Worm (Caenorhabditis elegans) whole organism, L1 larva: ENCODE results near the gene bkip-1.
A peak's percentile ranks its signal among the peaks of the same experiment; 100 is the strongest.

Experiments
- C04F5.9 ChIP-seq: sonication (generic microtip); optimal IDR thresholded peaks from 2 replicates; lab custom pipeline; 2016; ENCODE audit warnings: missing genetic modification characterization, missing compliant biosample characterization
- F16B12.6 ChIP-seq: fragments of 150-350 bp; optimal IDR thresholded peaks from 2 replicates; lab custom pipeline; 2014; ENCODE audit warnings: missing biosample characterization, missing genetic modification characterization
- ama-1 ChIP-seq: fragments of 150-350 bp; optimal IDR thresholded peaks from 2 replicates; lab custom pipeline; 2014
- ceh-63 ChIP-seq: fragments of 200-800 bp; sonication (Bioruptor generic); optimal IDR thresholded peaks from 2 replicates; lab custom pipeline; 2018; ENCODE audit warnings: mild to moderate bottlenecking, missing genetic modification characterization, missing compliant biosample characterization
- ceh-8 ChIP-seq: fragments of 200-800 bp; sonication (Bioruptor generic); optimal IDR thresholded peaks from 2 replicates; lab custom pipeline; 2018; ENCODE audit warnings: mild to moderate bottlenecking, missing genetic modification characterization, moderate library complexity, missing compliant biosample characterization
- ceh-82 ChIP-seq, 3 experiments: fragments of 150-350 bp in 1 of 3; sonication (generic microtip) in 2 of 3; optimal IDR thresholded peaks; 2 replicates each; lab custom pipeline; 2014 to 2017; ENCODE audit warnings: missing biosample characterization in 3 of 3, missing genetic modification characterization in 3 of 3
- ceh-88 ChIP-seq: fragments of 200-800 bp; sonication (Bioruptor generic); IDR thresholded peaks from 2 replicates; pipeline ENCODE4 v1.3.6; 2022; ENCODE audit warnings: missing genetic modification characterization, missing compliant biosample characterization
- dpl-1 ChIP-seq, 3 experiments: fragments of 150-350 bp in 2 of 3; sonication (generic microtip) in 1 of 3; optimal IDR thresholded peaks; 2 replicates each; lab custom pipeline; 2014 to 2017; ENCODE audit warnings: missing biosample characterization in 3 of 3, missing genetic modification characterization in 3 of 3, missing genetic modification reagents in 3 of 3
- dsc-1 ChIP-seq: sonication (generic microtip); optimal IDR thresholded peaks from 2 replicates; lab custom pipeline; 2016; ENCODE audit warnings: mild to moderate bottlenecking, missing genetic modification characterization, missing compliant biosample characterization
- efl-1 ChIP-seq, 4 experiments: fragments of 150-350 bp; optimal IDR thresholded peaks in 3 of 4; peaks in 1 of 4; 1 replicate in 1 of 4; 2 replicates in 3 of 4; lab custom pipeline; 2014; ENCODE audit warnings: missing biosample characterization in 2 of 4, missing genetic modification characterization in 2 of 4, missing genetic modification reagents in 2 of 4
- ets-5 ChIP-seq: fragments of 200-800 bp; sonication (Bioruptor generic); IDR thresholded peaks from 2 replicates; pipeline ENCODE4 v1.3.6; 2022; ENCODE audit warnings: missing genetic modification characterization, missing compliant biosample characterization
- fkh-10 ChIP-seq: sonication (generic microtip); optimal IDR thresholded peaks from 2 replicates; lab custom pipeline; 2017; ENCODE audit warnings: missing biosample characterization, missing genetic modification reagents, missing genetic modification characterization
- grh-1 ChIP-seq: fragments of 200-800 bp; sonication (Bioruptor generic); IDR thresholded peaks from 2 replicates; pipeline ENCODE4 v1.3.6; 2022; ENCODE audit warnings: missing genetic modification reagents, missing genetic modification characterization, missing compliant biosample characterization
- hlh-4 ChIP-seq: sonication (generic microtip); optimal IDR thresholded peaks from 2 replicates; lab custom pipeline; 2016; ENCODE audit warnings: mild to moderate bottlenecking, missing genetic modification characterization, missing compliant biosample characterization
- hpl-2 ChIP-seq: fragments of 150-350 bp; optimal IDR thresholded peaks from 2 replicates; lab custom pipeline; 2014; ENCODE audit warnings: missing biosample characterization, missing genetic modification reagents, missing genetic modification characterization
- irx-1 ChIP-seq: sonication (generic microtip); optimal IDR thresholded peaks from 2 replicates; lab custom pipeline; 2016; ENCODE audit warnings: missing genetic modification characterization, missing compliant biosample characterization
- isw-1 ChIP-seq: fragments of 200-800 bp; sonication (Bioruptor generic); IDR thresholded peaks from 2 replicates; pipeline ENCODE4 v1.3.6; 2022; ENCODE audit warnings: missing genetic modification characterization, missing compliant biosample characterization
- lin-35 ChIP-seq, 2 experiments: fragments of 150-350 bp; optimal IDR thresholded peaks; 2 replicates each; lab custom pipeline; 2014; ENCODE audit warnings: missing biosample characterization in 2 of 2, missing genetic modification characterization in 2 of 2, missing genetic modification reagents in 2 of 2
- lin-39 ChIP-seq: fragments of 150-350 bp; optimal IDR thresholded peaks from 2 replicates; lab custom pipeline; 2014; ENCODE audit warnings: missing biosample characterization, missing genetic modification reagents, missing genetic modification characterization
- lsy-2 ChIP-seq, 2 experiments: fragments of 150-350 bp; optimal IDR thresholded peaks; 2 replicates each; lab custom pipeline; 2014; ENCODE audit warnings: missing biosample characterization in 2 of 2, missing genetic modification characterization in 2 of 2
- mab-9 ChIP-seq: fragments of 200-800 bp; sonication (Bioruptor generic); IDR thresholded peaks from 2 replicates; pipeline ENCODE4 v1.3.6; 2022; ENCODE audit warnings: missing genetic modification reagents, missing genetic modification characterization, missing compliant biosample characterization
- mdl-1 ChIP-seq, 2 experiments: fragments of 150-350 bp; optimal IDR thresholded peaks; 2 replicates each; lab custom pipeline; 2014 to 2017; ENCODE audit warnings: missing biosample characterization in 2 of 2, missing genetic modification characterization in 2 of 2, inconsistent platforms in 1 of 2
- mep-1 ChIP-seq: fragments of 150-350 bp; optimal IDR thresholded peaks from 2 replicates; lab custom pipeline; 2014; ENCODE audit warnings: missing biosample characterization, missing genetic modification characterization
- nhr-12 ChIP-seq: sonication (generic microtip); optimal IDR thresholded peaks from 2 replicates; lab custom pipeline; 2017; ENCODE audit warnings: missing biosample characterization, missing genetic modification characterization
- nhr-19 ChIP-seq: fragments of 200-800 bp; sonication (Bioruptor generic); conservative IDR thresholded peaks from 2 replicates; pipeline ENCODE4 v1.3.6; 2022; ENCODE audit warnings: missing genetic modification characterization, missing compliant biosample characterization
- nhr-20 ChIP-seq: sonication (generic microtip); optimal IDR thresholded peaks from 2 replicates; lab custom pipeline; 2016; ENCODE audit warnings: mild to moderate bottlenecking, missing genetic modification characterization, missing compliant biosample characterization
- nhr-237 ChIP-seq: fragments of 150-350 bp; optimal IDR thresholded peaks from 2 replicates; lab custom pipeline; 2014; ENCODE audit warnings: missing biosample characterization, missing genetic modification characterization
- nhr-47 ChIP-seq: sonication (generic microtip); optimal IDR thresholded peaks from 2 replicates; lab custom pipeline; 2016; ENCODE audit warnings: mild to moderate bottlenecking, missing genetic modification characterization, moderate library complexity, missing compliant biosample characterization
- nhr-71 ChIP-seq: sonication (generic microtip); optimal IDR thresholded peaks from 2 replicates; lab custom pipeline; 2016; ENCODE audit warnings: mild to moderate bottlenecking, missing genetic modification characterization, moderate library complexity, missing compliant biosample characterization
- nhr-77 ChIP-seq: fragments of 150-350 bp; optimal IDR thresholded peaks from 2 replicates; lab custom pipeline; 2014; ENCODE audit warnings: missing biosample characterization, missing genetic modification characterization
- nhr-84 ChIP-seq: sonication (generic microtip); optimal IDR thresholded peaks from 2 replicates; lab custom pipeline; 2017; ENCODE audit warnings: missing biosample characterization, missing genetic modification characterization
- nhr-85 ChIP-seq: sonication (generic microtip); peaks from one replicate; lab custom pipeline; 2016; ENCODE audit warnings: missing genetic modification characterization, inconsistent platforms, missing compliant biosample characterization
- nhr-90 ChIP-seq: sonication (generic microtip); optimal IDR thresholded peaks from 2 replicates; lab custom pipeline; 2016; ENCODE audit warnings: mild to moderate bottlenecking, missing genetic modification characterization, missing compliant biosample characterization; ENCODE audit not compliant: poor library complexity
- pax-3 ChIP-seq: fragments of 200-800 bp; sonication (Bioruptor generic); optimal IDR thresholded peaks from 2 replicates; lab custom pipeline; 2018; ENCODE audit warnings: mild to moderate bottlenecking, missing genetic modification characterization, moderate library complexity, missing compliant biosample characterization
- rnt-1 ChIP-seq: sonication (generic microtip); optimal IDR thresholded peaks from 2 replicates; lab custom pipeline; 2016; ENCODE audit warnings: mild to moderate bottlenecking, missing genetic modification characterization, moderate library complexity, missing compliant biosample characterization
- snu-23 ChIP-seq: sonication (generic microtip); optimal IDR thresholded peaks from 2 replicates; lab custom pipeline; 2016; ENCODE audit warnings: missing genetic modification characterization, missing compliant biosample characterization
- sup-37 ChIP-seq: fragments of 200-800 bp; sonication (Bioruptor generic); optimal IDR thresholded peaks from 2 replicates; lab custom pipeline; 2018; ENCODE audit warnings: mild to moderate bottlenecking, missing genetic modification characterization, missing compliant biosample characterization
- swsn-7 ChIP-seq: sonication (generic microtip); optimal IDR thresholded peaks from 2 replicates; lab custom pipeline; 2016; ENCODE audit warnings: missing genetic modification characterization, missing compliant biosample characterization
- tbx-2 ChIP-seq: sonication (generic microtip); optimal IDR thresholded peaks from 2 replicates; lab custom pipeline; 2016; ENCODE audit warnings: missing genetic modification characterization, missing compliant biosample characterization
- unc-86 ChIP-seq: sonication (generic microtip); optimal IDR thresholded peaks from 2 replicates; lab custom pipeline; 2016; ENCODE audit warnings: missing genetic modification characterization, missing compliant biosample characterization
- unc-98 ChIP-seq: fragments of 200-800 bp; sonication (Bioruptor generic); IDR thresholded peaks from 2 replicates; pipeline ENCODE4 v1.3.6; 2022; ENCODE audit warnings: missing genetic modification characterization, missing compliant biosample characterization
- xbp-1 ChIP-seq: sonication (generic microtip); optimal IDR thresholded peaks from 2 replicates; lab custom pipeline; 2016; ENCODE audit warnings: missing genetic modification characterization, missing compliant biosample characterization
- zag-1 ChIP-seq: fragments of 150-350 bp; optimal IDR thresholded peaks from 2 replicates; lab custom pipeline; 2014; ENCODE audit warnings: missing biosample characterization, missing genetic modification characterization
- ztf-11 ChIP-seq, 2 experiments: sonication (generic microtip); optimal IDR thresholded peaks; 2 replicates each; lab custom pipeline; 2016 to 2017; ENCODE audit warnings: missing genetic modification characterization in 2 of 2, missing biosample characterization in 1 of 2, missing compliant biosample characterization in 1 of 2
- ztf-4 ChIP-seq: fragments of 150-350 bp; optimal IDR thresholded peaks from 2 replicates; lab custom pipeline; 2014; ENCODE audit warnings: missing biosample characterization, missing genetic modification characterization

The bkip-1 gene

DNA sequence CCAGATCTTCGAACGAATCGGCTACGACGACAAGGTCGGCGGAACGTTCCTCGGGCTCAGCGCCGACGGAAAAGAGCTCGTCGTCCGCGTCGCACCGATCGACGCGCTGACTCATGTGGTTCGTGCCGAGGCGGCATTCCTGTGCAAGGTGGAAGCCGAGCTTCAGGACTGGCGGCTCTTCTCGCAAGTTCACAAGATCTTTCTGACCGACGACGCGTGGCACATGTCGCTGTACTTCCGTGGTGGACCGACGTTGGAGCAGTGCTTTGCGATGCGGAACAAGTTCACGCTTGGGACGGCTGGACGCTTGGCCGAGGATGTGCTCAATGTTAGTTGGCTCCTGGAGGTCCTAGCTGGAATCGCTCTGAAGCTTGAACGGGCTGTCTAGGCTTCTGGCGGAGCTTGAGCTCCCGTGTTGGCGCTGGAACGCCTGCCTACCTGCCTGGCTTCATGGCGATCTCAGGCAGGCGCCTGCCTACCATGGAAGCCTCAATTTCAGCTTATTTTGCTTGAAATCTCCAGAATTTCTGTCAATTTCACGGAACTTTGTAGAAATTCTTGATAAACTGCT is 37.9 kb downstream of the bkip-1 start:
- TF ChIP-seq C04F5.9 (tag; lab: Kevin White, UChicago) (no peak), efl-1 (optimal IDR thresholded peaks at IDR 0.05; lab: Kevin White, UChicago) (no peak), efl-1 (GFP tag; optimal IDR thresholded peaks at IDR 0.05 in 1 of 2; lab: Kevin White, UChicago) (peak in 1 of 2 experiments; percentile 4)
- TF ChIP-seq, all 84 proteins: peak for 1

DNA sequence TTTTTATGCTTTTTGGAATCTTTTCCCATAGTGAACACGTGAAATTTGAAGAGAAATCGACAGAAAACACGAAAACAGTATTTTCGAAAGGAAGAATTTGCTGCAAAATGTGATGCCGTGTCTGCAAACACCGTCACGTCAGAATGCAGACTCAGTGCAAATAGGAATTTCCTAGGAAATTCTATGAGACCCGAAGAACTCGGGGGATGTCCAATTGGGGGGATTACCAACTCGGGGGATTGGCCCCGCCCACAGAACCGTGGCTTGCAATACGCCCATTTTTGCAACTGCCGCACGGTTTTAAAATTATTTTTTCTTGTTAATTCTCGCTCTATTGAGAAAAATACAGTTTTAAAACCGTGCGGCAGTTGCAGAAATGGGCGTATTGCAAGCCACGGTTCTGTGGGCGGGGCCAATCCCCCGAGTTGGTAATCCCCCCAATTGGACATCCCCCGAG is 41.1 kb downstream of the bkip-1 start, which contains the start of gene cacn-1:
cacn-1 (minus strand) TSS at position 51 of the 457 bp plus-strand sequence.
- TF ChIP-seq xbp-1 (tag; lab: Kevin White, UChicago), result peak; percentile 39
- peak in 1 of 2 experiments; percentile 37 for TF ChIP-seq ztf-11 (tag; optimal IDR thresholded peaks at IDR 0.05; lab: Kevin White, UChicago)
- TF ChIP-seq efl-1 (optimal IDR thresholded peaks at IDR 0.05; lab: Kevin White, UChicago), result peak; percentile 46 to 62
- TF ChIP-seq efl-1 (GFP tag; optimal IDR thresholded peaks at IDR 0.05 in 1 of 2; lab: Kevin White, UChicago), result peak; percentile 58 to 96
- peak; percentile 48 to 55 for TF ChIP-seq lsy-2 (tag; optimal IDR thresholded peaks at IDR 0.05; lab: Kevin White, UChicago)
- peak; percentile 44 for TF ChIP-seq tbx-2 (tag; lab: Kevin White, UChicago)
- peak; percentile 49 for TF ChIP-seq mep-1 (tag; lab: Kevin White, UChicago)
- peak; percentile 45 for TF ChIP-seq isw-1 (GFP tag; lab: Robert Waterston, UW)
- TF ChIP-seq mab-9, result peak; percentile 57
- peak; percentile 3 to 59 (median 34) for TF ChIP-seq ceh-82 (tag; optimal IDR thresholded peaks at IDR 0.05; lab: Kevin White, UChicago)
- peak; percentile 57 for TF ChIP-seq nhr-85 (tag; lab: Kevin White, UChicago)
- peak; percentile 27 to 64 (median 51) for TF ChIP-seq dpl-1 (GFP tag; optimal IDR thresholded peaks at IDR 0.05; lab: Kevin White, UChicago)
- TF ChIP-seq ceh-88 (GFP tag; lab: Robert Waterston, UW), result 0 out of 2 replicates have a peak, but pooled peaks have one; percentile 8
- peak; percentile 5 for TF ChIP-seq nhr-71 (tag; lab: Kevin White, UChicago)
- TF ChIP-seq nhr-20 (tag; lab: Kevin White, UChicago), result peak; percentile 42
- peak; percentile 74 for TF ChIP-seq rnt-1 (tag; lab: Kevin White, UChicago)
- TF ChIP-seq nhr-19 (GFP tag; lab: Robert Waterston, UW), result peak; percentile 68
- peak; percentile 65 for TF ChIP-seq nhr-90
- TF ChIP-seq nhr-77, result peak; percentile 55
- peak; percentile 30 to 44 for TF ChIP-seq lin-35 (GFP tag; optimal IDR thresholded peaks at IDR 0.05; lab: Kevin White, UChicago)
- peak; percentile 66 for TF ChIP-seq nhr-47 (tag; lab: Kevin White, UChicago)
- TF ChIP-seq snu-23 (GFP tag; lab: Kevin White, UChicago), result peak; percentile 55
- peak; percentile 43 for TF ChIP-seq ceh-8 (GFP tag; lab: Kevin White, UChicago)
- peak; percentile 93 for TF ChIP-seq F16B12.6 (tag; lab: Kevin White, UChicago)
- peak; percentile 14 for TF ChIP-seq dsc-1 (tag; lab: Kevin White, UChicago)
- peak; percentile 47 for TF ChIP-seq unc-86 (tag; lab: Kevin White, UChicago)
- peak; percentile 47 for TF ChIP-seq swsn-7
- TF ChIP-seq, all 84 proteins: peak for 26; not testable (repeated sequence) for 58

DNA sequence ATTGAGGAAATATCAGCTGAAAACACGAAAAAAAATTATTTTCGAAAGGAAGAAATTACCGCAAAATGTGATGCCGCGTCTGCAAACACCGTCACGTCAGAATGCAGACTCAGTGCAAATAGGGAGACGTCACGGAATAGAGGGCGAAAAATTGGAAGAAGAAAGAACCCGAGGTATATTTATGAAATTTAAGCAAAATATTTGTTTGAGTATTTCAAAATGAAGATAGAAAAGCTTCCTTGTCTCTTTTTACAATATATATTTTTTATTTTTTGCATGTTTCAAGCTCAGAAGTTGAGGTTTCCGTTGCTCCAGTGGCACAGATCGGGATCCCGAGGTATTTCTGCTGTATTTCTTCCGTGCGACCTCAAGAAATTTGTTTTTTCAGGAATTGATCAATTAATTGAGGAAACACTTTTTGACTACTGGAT is 42.8 kb downstream of the bkip-1 start, which contains the start of gene W03H9.2:
W03H9.2 (minus strand) TSS at position 32 of the 431 bp plus-strand sequence.
- peak in 1 of 2 experiments; percentile 79 for TF ChIP-seq ztf-11 (tag; optimal IDR thresholded peaks at IDR 0.05; lab: Kevin White, UChicago)
- peak; percentile 86 for TF ChIP-seq nhr-85 (tag; lab: Kevin White, UChicago)
- TF ChIP-seq ceh-63 (GFP tag; lab: Kevin White, UChicago), result peak; percentile 65
- TF ChIP-seq zag-1, result no peak
- TF ChIP-seq unc-86 (tag; lab: Kevin White, UChicago), result peak; percentile 73
- TF ChIP-seq hpl-2 (GFP tag; lab: Kevin White, UChicago), result no peak
- TF ChIP-seq ama-1 (lab: Kevin White, UChicago), result no peak
- peak; percentile 41 to 86 (median 76) for TF ChIP-seq ceh-82 (tag; optimal IDR thresholded peaks at IDR 0.05; lab: Kevin White, UChicago)
- no peak for TF ChIP-seq fkh-10 (GFP tag; lab: Kevin White, UChicago)
- no peak for TF ChIP-seq ztf-4
- peak; percentile 79 for TF ChIP-seq nhr-19 (GFP tag; lab: Robert Waterston, UW)
- TF ChIP-seq dpl-1 (GFP tag; optimal IDR thresholded peaks at IDR 0.05; lab: Kevin White, UChicago), result peak; percentile 66 to 84 (median 83)
- TF ChIP-seq mdl-1 (tag; optimal IDR thresholded peaks at IDR 0.05; lab: Kevin White, UChicago), result no peak
- peak; percentile 85 for TF ChIP-seq unc-98 (GFP tag; lab: Robert Waterston, UW)
- TF ChIP-seq nhr-84 (tag; lab: Kevin White, UChicago), result no peak
- TF ChIP-seq nhr-237 (tag; lab: Kevin White, UChicago), result no peak
- TF ChIP-seq snu-23 (GFP tag; lab: Kevin White, UChicago), result peak; percentile 81
- peak; percentile 65 for TF ChIP-seq irx-1 (tag; lab: Kevin White, UChicago)
- TF ChIP-seq pax-3 (tag; lab: Kevin White, UChicago), result peak; percentile 93
- TF ChIP-seq grh-1, result no peak
- TF ChIP-seq ceh-88 (GFP tag; lab: Robert Waterston, UW), result peak; percentile 67; the same call in 1 of the 2 replicates
- TF ChIP-seq nhr-71 (tag; lab: Kevin White, UChicago), result peak; percentile 87
- TF ChIP-seq tbx-2 (tag; lab: Kevin White, UChicago), result peak; percentile 76
- TF ChIP-seq hlh-4 (tag; lab: Kevin White, UChicago), result peak; percentile 57
- TF ChIP-seq lin-39 (tag; lab: Kevin White, UChicago), result no peak
- no peak for TF ChIP-seq sup-37 (GFP tag; lab: Kevin White, UChicago)
- peak; percentile 84 for TF ChIP-seq nhr-47 (tag; lab: Kevin White, UChicago)
- no peak for TF ChIP-seq nhr-12 (tag; lab: Kevin White, UChicago)
- TF ChIP-seq ets-5 (GFP tag; lab: Robert Waterston, UW), result no peak
